Fruit fly (Drosophila melanogaster): Measurements from ENCODE around the gene dyw.

DNA sequence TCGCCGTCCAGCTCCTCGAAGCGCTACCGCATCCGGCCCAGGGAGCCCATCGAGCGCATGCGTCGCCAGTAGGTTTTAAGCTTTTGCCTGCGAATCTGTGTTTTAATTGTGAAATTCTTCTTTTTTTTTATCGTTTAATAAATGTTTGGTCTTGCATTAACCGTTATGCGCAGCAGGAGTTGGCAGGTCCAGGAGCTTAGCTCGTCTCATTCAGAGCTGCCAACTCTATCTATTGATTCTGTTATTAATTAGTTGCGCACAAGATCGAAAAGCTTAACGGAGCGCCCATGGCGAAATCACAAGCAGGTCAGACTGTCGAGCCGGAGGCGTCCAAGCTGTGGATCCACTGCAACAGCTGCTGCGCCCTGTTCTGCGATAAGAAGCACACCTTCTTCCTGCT is 32.7 kb upstream of the dyw start, which contains the start of gene vilya:
- TF ChIP-seq CG8478 (optimal IDR thresholded peaks at IDR 0.05): no peak
- no peak for TF ChIP-seq CTCF (optimal IDR thresholded peaks at IDR 0.05)
